Worm (Caenorhabditis elegans) whole organism, midembryonic: ENCODE results near the gene K08E4.7.

Experiments
- T22C8.4 ChIP-seq: fragments of 200-800 bp; sonication (Bioruptor generic); IDR thresholded peaks from 2 replicates; pipeline ENCODE4 v1.3.6; 2022; ENCODE audit warnings: missing genetic modification characterization, missing compliant biosample characterization
- cog-1 ChIP-seq: sonication (generic microtip); optimal IDR thresholded peaks from 2 replicates; lab custom pipeline; 2016; ENCODE audit warnings: missing genetic modification characterization, missing compliant biosample characterization
- flt-1 ChIP-seq: fragments of 200-800 bp; sonication (Bioruptor generic); IDR thresholded peaks from 2 replicates; pipeline ENCODE4 v1.3.6; 2022; ENCODE audit warnings: missing genetic modification characterization, missing compliant biosample characterization
- klf-2 ChIP-seq: fragments of 200-800 bp; sonication (Bioruptor generic); conservative IDR thresholded peaks from 2 replicates; pipeline ENCODE4 v1.3.6; 2022; ENCODE audit warnings: missing genetic modification reagents, missing genetic modification characterization, missing compliant biosample characterization
- med-1 ChIP-seq: sonication (generic microtip); optimal IDR thresholded peaks from 2 replicates; lab custom pipeline; 2017; ENCODE audit warnings: missing genetic modification characterization, mild to moderate bottlenecking, missing compliant biosample characterization, antibody characterized with exemption, missing genetic modification reagents; ENCODE audit not compliant: insufficient read depth
- ref-1 ChIP-seq: fragments of 200-800 bp; sonication (Bioruptor generic); conservative IDR thresholded peaks from 2 replicates; pipeline ENCODE4 v1.3.6; 2022; ENCODE audit warnings: missing genetic modification reagents, missing genetic modification characterization, missing compliant biosample characterization
- tab-1 ChIP-seq: fragments of 200-800 bp; sonication (Bioruptor generic); IDR thresholded peaks from 2 replicates; pipeline ENCODE4 v1.3.6; 2022; ENCODE audit warnings: missing genetic modification characterization, missing compliant biosample characterization
- ztf-23 ChIP-seq: fragments of 200-800 bp; sonication (Bioruptor generic); IDR thresholded peaks from 2 replicates; pipeline ENCODE4 v1.3.6; 2022; ENCODE audit warnings: missing genetic modification reagents, missing genetic modification characterization, missing compliant biosample characterization
- ztf-29 ChIP-seq: fragments of 200-800 bp; sonication (Bioruptor generic); IDR thresholded peaks from 2 replicates; pipeline ENCODE4 v1.3.6; 2022; ENCODE audit warnings: missing genetic modification reagents, missing genetic modification characterization, missing compliant biosample characterization

The K08E4.7 gene

DNA sequence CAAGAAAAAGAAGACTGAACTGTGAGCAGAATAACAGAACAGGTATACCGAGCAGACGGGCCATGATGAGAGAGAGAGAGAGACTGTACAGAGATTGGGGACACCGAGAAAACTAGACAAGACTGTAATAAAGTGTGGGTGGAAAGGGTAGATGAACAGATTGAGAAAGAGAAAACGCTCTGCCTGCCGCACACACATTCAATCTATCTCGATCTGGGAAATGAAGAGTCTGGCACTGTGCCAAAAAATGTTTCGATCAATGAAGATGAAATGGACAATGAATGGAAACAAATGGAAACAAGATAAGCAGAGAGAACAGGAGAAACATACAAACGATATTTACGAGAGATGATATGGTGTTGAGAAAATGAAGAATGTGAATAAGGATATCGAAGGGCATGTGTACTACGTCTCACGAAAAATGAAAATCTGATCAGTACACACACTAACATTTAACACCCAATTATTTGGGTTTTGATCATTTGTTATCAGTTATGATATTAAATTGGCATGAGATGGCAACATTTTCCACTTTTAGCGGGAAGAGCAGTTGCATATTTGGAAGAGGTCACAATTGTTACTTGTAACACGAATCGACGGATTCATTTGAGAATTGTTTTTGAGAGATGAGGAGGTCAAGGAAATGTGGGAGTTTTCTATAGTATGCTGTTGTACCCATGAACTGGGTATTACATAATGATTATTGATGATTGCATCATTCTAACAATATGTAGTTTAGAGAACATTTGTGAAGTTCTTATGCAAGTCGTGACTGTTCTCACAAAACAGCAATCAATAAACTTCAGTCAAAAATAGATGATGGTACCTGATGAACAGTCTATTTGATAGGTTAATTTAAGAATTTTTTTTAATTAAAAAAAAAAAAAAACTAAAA lies 30.5 kb upstream of the K08E4.7 start:
- TF ChIP-seq T22C8.4 (GFP tag; lab: Robert Waterston, UW) (no peak), ztf-23 (no peak), ref-1 (no peak), med-1 (GFP tag; lab: Kevin White, UChicago) (no peak), cog-1 (no peak), tab-1 (no peak), flt-1 (GFP tag; lab: Robert Waterston, UW) (no peak), ztf-29 (GFP tag; lab: Robert Waterston, UW) (no peak), klf-2 (no peak)

DNA sequence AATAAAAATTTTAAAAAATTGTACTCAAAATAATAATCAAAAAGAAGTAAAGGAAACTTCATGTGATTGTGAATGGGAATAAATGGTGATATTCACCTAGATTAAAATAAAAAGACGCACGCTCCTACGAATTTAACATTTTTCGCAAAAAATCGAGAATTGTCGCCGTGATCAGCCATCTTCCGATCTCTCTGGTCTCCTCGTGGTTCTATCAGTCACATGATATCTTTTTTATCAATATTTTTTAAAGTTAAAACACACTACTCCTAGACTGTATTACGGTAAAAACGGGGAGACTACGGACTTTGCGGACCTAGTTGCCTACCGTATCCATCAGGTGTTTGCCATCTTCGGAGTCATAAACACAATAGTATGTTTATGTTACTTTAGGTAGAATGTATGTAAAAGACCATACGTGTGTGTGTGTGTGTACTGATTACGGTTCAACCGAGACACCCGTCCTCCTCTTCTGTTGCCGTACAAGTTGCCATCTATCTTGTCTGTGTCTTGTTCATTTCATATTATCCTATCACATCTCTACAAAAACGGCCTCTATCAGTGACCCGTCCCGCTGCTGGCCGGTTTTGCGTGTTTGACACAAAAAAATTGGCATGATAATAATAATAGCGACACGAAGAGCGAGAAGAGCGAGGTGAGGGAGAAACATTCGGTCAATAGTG lies 28.9 kb upstream of the K08E4.7 start, which contains the start of gene T12G3.2:
Gene T12G3.2, minus strand, starts transcription at position 444 of the 680 bp plus-strand sequence.
- TF ChIP-seq tab-1, result no peak
- TF ChIP-seq flt-1 (GFP tag; lab: Robert Waterston, UW), result no peak
- no peak for TF ChIP-seq ztf-23
- no peak for TF ChIP-seq klf-2
- no peak for TF ChIP-seq cog-1
- TF ChIP-seq ref-1, result no peak
- TF ChIP-seq med-1 (GFP tag; lab: Kevin White, UChicago), result no peak
- TF ChIP-seq ztf-29 (GFP tag; lab: Robert Waterston, UW), result no peak
- no peak for TF ChIP-seq T22C8.4 (GFP tag; lab: Robert Waterston, UW)

DNA sequence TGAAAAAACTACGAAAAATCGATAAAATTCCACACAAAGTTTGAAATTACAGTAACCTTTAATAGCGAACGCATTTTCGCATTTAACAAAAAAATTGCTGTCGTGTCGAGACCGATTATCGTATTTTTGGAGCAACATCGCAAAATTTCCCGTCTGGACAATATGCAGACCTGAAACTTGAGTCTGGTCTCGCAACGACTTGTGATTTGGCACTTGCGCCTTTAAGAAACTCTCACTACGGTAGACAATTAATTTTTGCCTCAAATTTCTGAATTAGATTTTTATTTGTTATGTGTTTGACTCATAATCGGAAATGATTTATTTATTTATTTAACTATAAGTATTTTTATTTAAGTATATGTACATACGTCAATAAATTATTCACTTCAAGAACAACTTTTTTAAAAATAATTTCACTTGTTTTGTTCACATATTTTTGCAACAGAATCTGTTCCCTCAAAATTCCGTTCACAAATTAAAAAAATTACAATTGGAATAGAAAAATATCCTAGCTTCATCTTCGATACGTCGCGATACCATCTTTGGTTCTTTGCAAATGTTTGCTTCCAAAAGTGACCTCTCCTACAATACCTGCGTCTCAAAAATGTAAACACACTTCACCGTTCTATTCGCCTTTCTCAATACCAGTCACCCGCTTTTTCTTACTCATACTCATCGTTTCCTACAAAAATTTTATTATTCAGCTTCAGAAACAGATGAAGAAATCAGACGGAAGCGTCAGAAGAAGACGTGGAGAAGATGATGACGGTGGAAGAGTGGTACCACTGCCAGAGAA lies 27.8 kb upstream of the K08E4.7 start, which contains the start of gene T12G3.4:
Gene T12G3.4, plus strand, starts transcription at position 705 of the 796 bp plus-strand sequence.
- TF ChIP-seq ztf-23, result no peak
- TF ChIP-seq T22C8.4 (GFP tag; lab: Robert Waterston, UW), result no peak
- TF ChIP-seq klf-2, result no peak
- no peak for TF ChIP-seq tab-1
- no peak for TF ChIP-seq ref-1
- no peak for TF ChIP-seq flt-1 (GFP tag; lab: Robert Waterston, UW)
- no peak for TF ChIP-seq ztf-29 (GFP tag; lab: Robert Waterston, UW)
- no peak for TF ChIP-seq cog-1
- TF ChIP-seq med-1 (GFP tag; lab: Kevin White, UChicago), result no peak

DNA sequence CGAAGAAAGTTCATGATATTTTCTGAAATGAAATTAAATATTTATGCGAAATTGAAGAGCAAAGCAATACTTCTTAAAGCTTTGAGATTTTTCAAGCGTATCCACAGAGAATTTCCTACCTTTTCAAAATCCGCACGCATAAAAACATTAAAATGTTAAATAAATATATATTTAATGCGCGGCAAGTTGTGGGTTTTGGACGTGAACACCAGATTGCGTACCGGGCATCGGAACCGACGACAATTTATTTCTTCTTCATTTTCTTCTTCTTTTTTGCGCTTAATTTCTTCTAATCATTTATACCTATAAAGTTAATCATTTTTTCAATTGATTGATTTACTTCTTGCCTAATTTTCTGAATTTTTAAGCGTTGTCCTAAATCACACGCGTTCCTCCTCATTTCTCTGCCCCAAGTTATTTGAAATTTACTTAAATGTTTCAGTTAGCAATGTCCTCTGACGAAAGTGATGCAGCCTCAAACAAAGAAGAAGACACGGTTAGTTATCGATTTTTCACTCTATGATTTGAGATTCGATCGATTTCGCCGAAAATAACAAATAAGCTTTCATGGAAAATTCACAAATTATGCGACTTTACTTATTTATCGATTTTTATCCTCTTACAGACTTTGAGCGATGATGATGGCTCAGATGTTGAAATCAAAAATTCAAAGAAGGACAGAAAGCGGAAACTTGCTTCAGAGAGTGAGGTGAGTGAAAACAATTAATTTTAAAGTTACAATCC lies 24.4 kb upstream of the K08E4.7 start, which contains the start of the genes bre-5 and spt-5:
Gene bre-5, minus strand, starts transcription at position 167 of the 744 bp plus-strand sequence.
Gene spt-5, plus strand, starts transcription at position 443 of the 744 bp plus-strand sequence.
- TF ChIP-seq T22C8.4 (GFP tag; lab: Robert Waterston, UW) (peak; percentile 53; the same call in 1 of the 2 replicates), med-1 (GFP tag; lab: Kevin White, UChicago) (no peak)

DNA sequence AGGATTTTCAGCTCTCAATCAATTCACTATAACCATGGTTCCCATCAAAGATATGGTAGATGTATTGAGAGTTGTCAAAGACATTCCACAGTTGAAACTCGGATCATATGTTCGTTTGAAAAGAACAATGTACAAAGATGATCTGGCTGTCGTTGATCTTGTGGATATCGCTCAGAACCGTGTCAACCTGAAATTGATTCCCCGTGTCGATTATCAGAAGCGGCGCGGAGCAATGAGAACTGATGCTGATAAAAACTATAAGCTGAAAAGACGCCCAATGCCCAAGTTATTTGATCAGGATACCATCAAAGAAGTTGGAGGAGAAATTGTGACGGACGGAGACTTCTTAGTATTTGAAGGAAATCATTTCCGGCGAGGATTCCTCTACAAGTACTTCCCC lies 23.1 kb upstream of the K08E4.7 start:
- no peak for TF ChIP-seq tab-1
- TF ChIP-seq klf-2, result no peak
- TF ChIP-seq ztf-29 (GFP tag; lab: Robert Waterston, UW), result no peak
- no peak for TF ChIP-seq cog-1
- no peak for TF ChIP-seq T22C8.4 (GFP tag; lab: Robert Waterston, UW)
- TF ChIP-seq med-1 (GFP tag; lab: Kevin White, UChicago), result no peak
- TF ChIP-seq ztf-23, result no peak
- TF ChIP-seq flt-1 (GFP tag; lab: Robert Waterston, UW), result no peak
- TF ChIP-seq ref-1, result no peak

DNA sequence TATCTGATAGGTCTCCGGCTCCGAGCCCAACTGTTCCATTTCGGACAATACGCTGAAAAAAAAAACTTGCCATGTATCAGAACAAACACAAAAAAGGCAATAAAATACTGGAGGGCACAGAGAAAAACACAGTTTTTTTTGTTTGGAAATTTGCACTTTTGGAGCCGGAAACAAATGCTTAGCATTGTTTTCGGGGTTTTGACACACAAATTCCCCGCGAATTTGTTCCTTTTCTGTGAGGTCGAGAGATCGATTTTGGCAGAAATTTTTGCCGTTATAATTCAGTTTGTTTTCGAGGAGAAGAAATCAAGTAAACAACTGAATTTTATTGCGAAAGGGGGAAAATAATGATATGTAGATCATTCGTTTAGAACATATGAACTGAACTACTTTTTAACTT lies 19.0 kb upstream of the K08E4.7 start, which contains the start of gene K08E4.2:
Gene K08E4.2, minus strand, starts transcription at position 54 of the 400 bp plus-strand sequence.
- no peak for TF ChIP-seq cog-1
- no peak for TF ChIP-seq klf-2

DNA sequence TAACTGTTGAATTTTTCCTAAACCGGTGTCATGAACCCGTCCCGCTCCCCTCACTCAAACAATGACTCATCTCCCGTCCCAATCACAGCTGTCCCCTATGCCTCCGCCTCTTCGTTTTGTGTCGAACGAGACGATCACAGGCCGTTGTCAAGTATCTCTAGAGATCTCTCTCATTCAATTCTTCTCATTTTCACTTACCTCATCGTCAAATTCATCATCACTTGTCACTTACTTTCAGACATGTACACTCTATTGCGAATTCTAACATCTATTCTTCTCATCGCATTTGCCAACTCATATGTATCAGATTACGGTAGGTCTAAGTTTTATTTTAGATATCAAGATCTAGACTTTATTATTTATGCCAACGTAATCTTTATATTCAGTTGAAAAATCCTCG lies 18.1 kb upstream of the K08E4.7 start, which contains the start of gene K08E4.3:
Gene K08E4.3, plus strand, starts transcription at position 235 of the 400 bp plus-strand sequence.
- no peak for TF ChIP-seq tab-1
- no peak for TF ChIP-seq flt-1 (GFP tag; lab: Robert Waterston, UW)
- TF ChIP-seq T22C8.4 (GFP tag; lab: Robert Waterston, UW), result no peak
- no peak for TF ChIP-seq med-1 (GFP tag; lab: Kevin White, UChicago)
- TF ChIP-seq ztf-29 (GFP tag; lab: Robert Waterston, UW), result no peak
- no peak for TF ChIP-seq ref-1
- TF ChIP-seq ztf-23, result no peak
- TF ChIP-seq cog-1, result no peak
- TF ChIP-seq klf-2, result no peak

DNA sequence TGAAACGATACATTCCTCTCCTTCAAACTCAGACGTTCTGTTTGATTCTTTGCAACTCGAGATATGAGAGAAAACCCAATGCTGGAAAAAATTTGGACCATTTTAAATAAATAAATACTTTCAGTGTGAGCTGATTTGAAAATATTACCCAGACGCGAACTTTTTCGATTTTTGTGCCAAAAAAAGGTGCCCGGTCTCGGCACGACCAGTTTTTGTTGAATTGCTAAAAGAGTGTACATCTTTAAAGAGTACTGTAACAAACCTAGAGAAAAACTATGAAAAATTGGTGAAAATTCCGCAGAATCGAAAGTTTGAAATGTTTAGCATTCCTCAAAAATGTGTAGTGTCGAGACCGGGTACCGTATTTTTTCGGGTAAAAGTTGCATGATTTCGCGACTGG lies 14.4 kb upstream of the K08E4.7 start, which contains the start of gene K08E4.8:
Gene K08E4.8, minus strand, starts transcription at position 101 of the 400 bp plus-strand sequence.
- TF ChIP-seq ref-1 (no peak), ztf-29 (GFP tag; lab: Robert Waterston, UW) (no peak), flt-1 (GFP tag; lab: Robert Waterston, UW) (no peak), med-1 (GFP tag; lab: Kevin White, UChicago) (no peak), cog-1 (no peak), T22C8.4 (GFP tag; lab: Robert Waterston, UW) (no peak), ztf-23 (no peak), klf-2 (no peak), tab-1 (no peak)

DNA sequence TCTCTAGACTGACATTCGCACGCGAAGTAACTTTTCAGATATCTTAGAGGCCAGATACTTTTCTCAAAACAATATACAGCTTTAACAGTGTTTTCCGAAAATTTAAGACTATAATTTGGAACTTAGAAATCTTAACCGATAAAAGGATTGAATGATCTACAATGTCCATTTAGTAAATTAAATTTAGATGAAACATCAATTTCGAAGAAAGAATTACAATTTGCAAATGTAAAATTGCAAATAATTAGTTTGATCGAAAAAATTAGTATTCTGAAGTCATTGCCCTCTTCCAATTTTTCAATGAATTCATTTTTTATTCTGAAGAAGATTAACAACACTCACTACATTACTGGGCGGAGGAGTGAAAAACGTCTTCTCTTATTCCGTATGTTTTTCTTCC lies 7.0 kb upstream of the K08E4.7 start, which contains the start of gene bath-37:
Gene bath-37, plus strand, starts transcription at position 301 of the 400 bp plus-strand sequence.
- TF ChIP-seq klf-2 (no peak), ref-1 (no peak), med-1 (GFP tag; lab: Kevin White, UChicago) (no peak)
